Worm (Caenorhabditis elegans): Measurements from ENCODE around the gene srx-64.

The srx-64 gene

DNA sequence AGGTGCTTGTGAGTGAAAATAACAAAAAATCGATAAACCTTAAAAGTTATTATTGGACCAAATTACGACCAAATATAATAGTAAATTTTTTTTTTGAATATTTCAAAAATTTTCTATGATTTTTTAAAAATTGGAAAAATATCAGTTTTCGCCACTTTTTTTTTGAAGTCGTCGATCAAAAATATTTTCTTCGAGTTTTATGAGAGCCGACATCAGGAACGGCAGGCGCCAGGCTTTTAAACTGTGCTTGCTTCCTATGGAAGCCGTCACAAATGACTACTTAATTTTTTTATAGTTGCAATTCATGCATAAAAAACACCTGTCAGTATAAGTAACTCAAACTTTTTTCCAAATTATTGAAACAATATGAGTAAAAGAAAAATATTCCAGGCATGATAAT, 25.8 kb upstream of the srx-64 start:
- TF ChIP-seq sem-4 (tag; optimal IDR thresholded peaks at IDR 0.05) (no peak), nhr-25 (tag; optimal IDR thresholded peaks at IDR 0.05) (no peak), lsy-2 (tag; optimal IDR thresholded peaks at IDR 0.05) (no peak), R02D3.7 (tag; optimal IDR thresholded peaks at IDR 0.05) (no peak), sma-3 (GFP tag; optimal IDR thresholded peaks at IDR 0.05) (no peak), nhr-6 (tag; optimal IDR thresholded peaks at IDR 0.05) (no peak), fos-1 (tag; optimal IDR thresholded peaks at IDR 0.05) (no peak)

DNA sequence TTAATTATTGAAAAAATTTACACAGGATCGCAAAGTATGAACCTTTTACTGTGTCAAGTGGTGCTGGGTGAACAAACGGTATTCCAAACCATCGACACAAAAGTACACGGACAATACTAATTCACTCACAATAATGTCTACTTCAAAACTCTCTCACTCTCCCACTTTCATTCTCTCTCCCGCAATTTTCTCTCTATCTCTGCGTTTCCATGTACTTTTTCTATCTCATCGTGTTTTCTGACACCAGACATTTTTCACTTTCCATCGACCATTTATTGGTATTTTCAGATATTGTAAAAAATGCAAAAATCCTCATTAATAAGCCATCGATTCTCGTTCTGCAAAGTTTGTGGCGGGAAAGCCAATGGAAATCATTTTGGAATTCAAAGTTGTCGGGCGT, 23.4 kb upstream of the srx-64 start, which contains the start of gene nhr-156:
TSS of gene nhr-156 (plus strand) at position 266 of the 400 bp plus-strand sequence.
- TF ChIP-seq gmeb-1 (tag; optimal IDR thresholded peaks at IDR 0.05) = peak; percentile 2
- peak; percentile 9 for TF ChIP-seq blmp-1 (tag; optimal IDR thresholded peaks at IDR 0.05; ENCODE audit: insufficient read depth)
- TF ChIP-seq zag-1 (tag; optimal IDR thresholded peaks at IDR 0.05) = no peak
- TF ChIP-seq nhr-77 (tag; optimal IDR thresholded peaks at IDR 0.05) = no peak
- TF ChIP-seq nhr-23 (tag; optimal IDR thresholded peaks at IDR 0.05) = no peak
- TF ChIP-seq nhr-12 (tag; optimal IDR thresholded peaks at IDR 0.05) = no peak
- peak; percentile 6 for TF ChIP-seq nhr-129 (tag; optimal IDR thresholded peaks at IDR 0.05)
- no peak for TF ChIP-seq lsy-2 (tag; optimal IDR thresholded peaks at IDR 0.05)
- TF ChIP-seq ceh-82 (tag; optimal IDR thresholded peaks at IDR 0.05) = no peak

ce11 chrV:3912472-3912871, 16.7 kb upstream of the srx-64 start, which contains the start of gene srx-68:
srx-68 (plus strand) TSS chrV:3912772.
- TF ChIP-seq lin-39 (tag; optimal IDR thresholded peaks at IDR 0.05) (no peak), nhr-129 (tag; optimal IDR thresholded peaks at IDR 0.05) (no peak), ztf-4 (tag; optimal IDR thresholded peaks at IDR 0.05) (no peak), gmeb-1 (tag; optimal IDR thresholded peaks at IDR 0.05) (no peak), peb-1 (tag; optimal IDR thresholded peaks at IDR 0.05) (no peak), mbf-1 (tag; optimal IDR thresholded peaks at IDR 0.05) (no peak), dmd-4 (tag; optimal IDR thresholded peaks at IDR 0.05) (no peak), nhr-23 (tag; optimal IDR thresholded peaks at IDR 0.05) (no peak)

- TF ChIP-seq lsy-2 (tag; optimal IDR thresholded peaks at IDR 0.05) = no peak
- no peak for TF ChIP-seq dmd-4 (tag; optimal IDR thresholded peaks at IDR 0.05)
- TF ChIP-seq nhr-23 (tag; optimal IDR thresholded peaks at IDR 0.05) = no peak
- TF ChIP-seq sma-3 (GFP tag; optimal IDR thresholded peaks at IDR 0.05) = no peak
- no peak for TF ChIP-seq ztf-4 (tag; optimal IDR thresholded peaks at IDR 0.05)
Observed at ce11 chrV:3913131-3913530, 16.1 kb upstream of the srx-64 start.

ce11 chrV:3916480-3916879, 12.7 kb upstream of the srx-64 start, which contains the start of gene srx-67:
srx-67 (plus strand) TSS chrV:3916780.
- TF ChIP-seq ama-1 (optimal IDR thresholded peaks at IDR 0.05) = no peak
- TF ChIP-seq nhr-6 (tag; optimal IDR thresholded peaks at IDR 0.05) = no peak
- no peak for TF ChIP-seq alr-1 (tag; optimal IDR thresholded peaks at IDR 0.05)
- no peak for TF ChIP-seq nhr-12 (tag; optimal IDR thresholded peaks at IDR 0.05)

DNA sequence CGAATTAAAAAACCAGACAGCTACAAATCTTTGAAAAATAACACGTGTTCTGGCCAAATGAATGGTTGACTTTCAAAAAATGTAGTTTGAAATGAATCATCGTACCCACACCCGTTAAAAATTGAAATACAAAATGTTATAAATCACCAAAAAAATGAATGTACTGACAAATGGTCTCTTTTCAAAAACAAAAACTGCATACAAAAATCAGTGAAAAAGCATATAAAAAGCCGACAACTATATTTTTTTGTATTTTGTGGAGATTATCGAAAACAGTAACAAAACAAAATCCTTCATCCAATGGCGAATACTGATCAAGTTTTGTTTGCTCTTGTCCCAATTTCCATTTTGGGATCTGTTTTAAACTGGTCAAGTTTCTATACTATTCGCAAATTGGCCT, 9.9 kb upstream of the srx-64 start, which contains the start of gene srx-66:
TSS of gene srx-66 (plus strand) at position 301 of the 400 bp plus-strand sequence.
- TF ChIP-seq mbf-1 (tag; optimal IDR thresholded peaks at IDR 0.05) (no peak), ztf-1 (GFP tag; conservative IDR thresholded peaks at IDR 0.05) (no peak), elt-1 (tag; optimal IDR thresholded peaks at IDR 0.05) (no peak), crh-2 (tag; optimal IDR thresholded peaks at IDR 0.05) (no peak), mdl-1 (tag; optimal IDR thresholded peaks at IDR 0.05) (no peak), dmd-4 (tag; optimal IDR thresholded peaks at IDR 0.05) (no peak), sma-9 (GFP tag; optimal IDR thresholded peaks at IDR 0.05) (no peak), sma-9 (tag; optimal IDR thresholded peaks at IDR 0.05) (no peak), ZK546.5 (tag; optimal IDR thresholded peaks at IDR 0.05) (no peak), nhr-23 (tag; optimal IDR thresholded peaks at IDR 0.05) (no peak), zag-1 (tag; optimal IDR thresholded peaks at IDR 0.05) (no peak)

DNA sequence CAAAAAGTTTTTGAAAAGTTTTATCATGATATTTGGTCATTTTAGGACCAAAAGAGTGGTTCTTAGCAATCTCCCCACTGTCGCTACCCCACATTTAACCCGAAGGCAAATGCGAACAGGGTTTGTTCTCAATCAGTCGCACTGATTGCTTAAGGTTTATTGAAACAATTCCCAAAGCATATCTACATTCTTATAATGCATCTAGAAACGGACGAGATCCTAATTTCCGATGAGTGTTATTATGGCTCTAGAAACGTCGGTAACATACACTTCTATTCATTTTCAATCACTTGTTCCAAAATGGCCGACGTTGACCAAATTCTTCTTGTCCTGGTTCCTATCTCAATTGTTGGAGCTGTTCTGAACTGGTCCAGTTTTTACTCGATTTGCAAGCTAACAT, 7.6 kb upstream of the srx-64 start, which contains the start of gene srx-65:
TSS of gene srx-65 (plus strand) at position 301 of the 400 bp plus-strand sequence.
- TF ChIP-seq nhr-10 (tag; optimal IDR thresholded peaks at IDR 0.05) (no peak), zag-1 (tag; optimal IDR thresholded peaks at IDR 0.05) (no peak), lin-13 (GFP tag; optimal IDR thresholded peaks at IDR 0.05) (no peak)
